Fruit fly (Drosophila melanogaster): ENCODE measurements around the gene per.

per gene

dm6 chrX:2703693-2704092, 18.3 kb downstream of the per start, which contains the start of gene Ugalt (continued):
- TF ChIP-seq sc (optimal IDR thresholded peaks at IDR 0.05), result no peak
- peak; percentile 100 for TF ChIP-seq sc (GFP tag; optimal IDR thresholded peaks at IDR 0.05)
- TF ChIP-seq CG6683 (GFP tag; optimal IDR thresholded peaks at IDR 0.05), result peak; percentile 100
- TF ChIP-seq disco-r (GFP tag; optimal IDR thresholded peaks at IDR 0.05), result peak; percentile 100
- TF ChIP-seq slou (GFP tag; optimal IDR thresholded peaks at IDR 0.05), result peak; percentile 100
- peak; percentile 100 for TF ChIP-seq slp2 (GFP tag; optimal IDR thresholded peaks at IDR 0.05)
- peak; percentile 100 for TF ChIP-seq tup (GFP tag; optimal IDR thresholded peaks at IDR 0.05)
- peak; percentile 100 for TF ChIP-seq Gsc (GFP tag; IDR thresholded peaks at IDR 0.05)
- peak; percentile 100 for TF ChIP-seq CG7357 (GFP tag; IDR thresholded peaks at IDR 0.05)
- peak; percentile 100 for TF ChIP-seq Usf (GFP tag; optimal IDR thresholded peaks at IDR 0.05)
- TF ChIP-seq Six4 (GFP tag; optimal IDR thresholded peaks at IDR 0.05), result peak; percentile 100
- TF ChIP-seq Sry-β (GFP tag; optimal IDR thresholded peaks at IDR 0.05), result no peak
- peak; percentile 100 for TF ChIP-seq Xrp1 (GFP tag; IDR thresholded peaks at IDR 0.05)
- TF ChIP-seq dmrt11E (tag; optimal IDR thresholded peaks at IDR 0.05), result peak; percentile 99
- peak; percentile 100 for TF ChIP-seq zen (tag; optimal IDR thresholded peaks at IDR 0.05)
- peak; percentile 100 for TF ChIP-seq emc (GFP tag; optimal IDR thresholded peaks at IDR 0.05)
- TF ChIP-seq tgo (GFP tag; IDR thresholded peaks at IDR 0.05), result peak; percentile 100
- TF ChIP-seq HmgZ (tag; optimal IDR thresholded peaks at IDR 0.05), result peak; percentile 100
- peak; percentile 100 for TF ChIP-seq Mad (GFP tag; optimal IDR thresholded peaks at IDR 0.05)
- TF ChIP-seq pb (GFP tag; optimal IDR thresholded peaks at IDR 0.05), result peak; percentile 100
- peak; percentile 100 for TF ChIP-seq bab2 (GFP tag; optimal IDR thresholded peaks at IDR 0.05)
- TF ChIP-seq pfk (GFP tag; optimal IDR thresholded peaks at IDR 0.05), result peak; percentile 89
- peak; percentile 100 for TF ChIP-seq CG17328 (GFP tag; IDR thresholded peaks at IDR 0.05)
- TF ChIP-seq Bteb2 (GFP tag; optimal IDR thresholded peaks at IDR 0.05), result peak; percentile 100
- peak; percentile 100 for TF ChIP-seq pnt (GFP tag; optimal IDR thresholded peaks at IDR 0.05)
- peak; percentile 100 for TF ChIP-seq tio (GFP tag; optimal IDR thresholded peaks at IDR 0.05)
- peak in 1 of 2 experiments; percentile 95 for TF ChIP-seq tll (GFP tag; optimal IDR thresholded peaks at IDR 0.05)
- peak; percentile 100 for TF ChIP-seq Fer3 (tag; optimal IDR thresholded peaks at IDR 0.05)
- no peak for TF ChIP-seq Doc3 (GFP tag; IDR thresholded peaks at IDR 0.05; ENCODE audit: partially characterized antibody)
- peak; percentile 25 for TF ChIP-seq cg (GFP tag; optimal IDR thresholded peaks at IDR 0.05)
- TF ChIP-seq CG15011 (GFP tag; optimal IDR thresholded peaks at IDR 0.05), result peak; percentile 100
- TF ChIP-seq CG3281 (GFP tag; optimal IDR thresholded peaks at IDR 0.05), result peak; percentile 100
- peak; percentile 100 for TF ChIP-seq CG13123 (GFP tag; optimal IDR thresholded peaks at IDR 0.05)
- peak; percentile 100 for TF ChIP-seq bcd (GFP tag; optimal IDR thresholded peaks at IDR 0.05)
- TF ChIP-seq gsb (GFP tag; IDR thresholded peaks at IDR 0.05), result peak; percentile 100
- TF ChIP-seq E2f2 (GFP tag; IDR thresholded peaks at IDR 0.05), result peak; percentile 98
- no peak for TF ChIP-seq sna (GFP tag; IDR thresholded peaks at IDR 0.05; ENCODE audit: partially characterized antibody)
- no peak for TF ChIP-seq cad (GFP tag; optimal IDR thresholded peaks at IDR 0.05)
- TF ChIP-seq CG7839 (tag; optimal IDR thresholded peaks at IDR 0.05), result peak; percentile 100
- peak; percentile 100 for TF ChIP-seq Ets65A (GFP tag)
- TF ChIP-seq CG11504 (tag; optimal IDR thresholded peaks at IDR 0.05), result peak; percentile 99
- TF ChIP-seq sim (GFP tag; IDR thresholded peaks at IDR 0.05), result peak; percentile 100
- peak; percentile 100 for TF ChIP-seq E2f1 (GFP tag; IDR thresholded peaks at IDR 0.05)
- TF ChIP-seq CG4404 (GFP tag; IDR thresholded peaks at IDR 0.05), result peak; percentile 100
- TF ChIP-seq fu2 (GFP tag; optimal IDR thresholded peaks at IDR 0.05), result peak; percentile 100
- TF ChIP-seq ftz-f1 (GFP tag; optimal IDR thresholded peaks at IDR 0.05), result peak; percentile 99
- peak; percentile 100 for TF ChIP-seq CG2199 (GFP tag; IDR thresholded peaks at IDR 0.05)
- peak; percentile 98 for TF ChIP-seq CG6654 (GFP tag; optimal IDR thresholded peaks at IDR 0.05)
- TF ChIP-seq CG11695 (GFP tag; IDR thresholded peaks at IDR 0.05), result peak; percentile 100
- TF ChIP-seq TFAM (GFP tag; optimal IDR thresholded peaks at IDR 0.05), result peak; percentile 98
- peak; percentile 100 for TF ChIP-seq pho (GFP tag; optimal IDR thresholded peaks at IDR 0.05)
- TF ChIP-seq sob (GFP tag; IDR thresholded peaks at IDR 0.05), result peak; percentile 100

All from whole organism, embryonic.